Fruit fly (Drosophila melanogaster) whole organism, embryonic: ENCODE results near the gene CG5968.

ENCODE experiments used
- C15 ChIP-seq: fragments of 200-800 bp; sonication (Bioruptor generic); IDR thresholded peaks from 3 replicates; pipeline ENCODE4 v1.3.6; 2022; ENCODE audit warnings: missing biosample characterization, missing genetic modification characterization
- CG14667 ChIP-seq: fragments of 200-800 bp; sonication (Bioruptor generic); IDR thresholded peaks from 2 replicates; pipeline ENCODE4 v1.3.6; 2022; ENCODE audit warnings: missing biosample characterization, missing genetic modification characterization
- CG17359 ChIP-seq: fragments of 200-800 bp; sonication (Bioruptor generic); optimal IDR thresholded peaks from 3 replicates; lab custom pipeline; 2018; ENCODE audit warnings: missing biosample characterization, mild to moderate bottlenecking, missing genetic modification characterization, moderate library complexity
- CG1792 ChIP-seq: fragments of 200-800 bp; sonication (Bioruptor generic); optimal IDR thresholded peaks from 2 replicates; lab custom pipeline; 2016; ENCODE audit warnings: missing biosample characterization, missing genetic modification characterization
- CG6813 ChIP-seq: fragments of 200-800 bp; sonication (Bioruptor generic); optimal IDR thresholded peaks from 2 replicates; lab custom pipeline; 2017; ENCODE audit warnings: missing biosample characterization, missing genetic modification characterization, mild to moderate bottlenecking, moderate library complexity, missing genetic modification reagents
- ewg ChIP-seq: fragments of 200-800 bp; sonication (Bioruptor generic); optimal IDR thresholded peaks from 3 replicates; lab custom pipeline; 2017; ENCODE audit warnings: mild to moderate bottlenecking, missing biosample characterization, missing genetic modification reagents, missing genetic modification characterization
- fu2 ChIP-seq: fragments of 200-800 bp; sonication (Bioruptor generic); optimal IDR thresholded peaks from 2 replicates; lab custom pipeline; 2016; ENCODE audit warnings: missing biosample characterization, missing genetic modification characterization
- h ChIP-seq: fragments of >200 bp; optimal IDR thresholded peaks from 2 replicates; lab custom pipeline; 2017
- sisA ChIP-seq: fragments of 200-800 bp; sonication (Bioruptor generic); IDR thresholded peaks from 2 replicates; pipeline ENCODE4 v1.3.6; 2022; ENCODE audit warnings: missing biosample characterization, missing genetic modification characterization

DNA sequence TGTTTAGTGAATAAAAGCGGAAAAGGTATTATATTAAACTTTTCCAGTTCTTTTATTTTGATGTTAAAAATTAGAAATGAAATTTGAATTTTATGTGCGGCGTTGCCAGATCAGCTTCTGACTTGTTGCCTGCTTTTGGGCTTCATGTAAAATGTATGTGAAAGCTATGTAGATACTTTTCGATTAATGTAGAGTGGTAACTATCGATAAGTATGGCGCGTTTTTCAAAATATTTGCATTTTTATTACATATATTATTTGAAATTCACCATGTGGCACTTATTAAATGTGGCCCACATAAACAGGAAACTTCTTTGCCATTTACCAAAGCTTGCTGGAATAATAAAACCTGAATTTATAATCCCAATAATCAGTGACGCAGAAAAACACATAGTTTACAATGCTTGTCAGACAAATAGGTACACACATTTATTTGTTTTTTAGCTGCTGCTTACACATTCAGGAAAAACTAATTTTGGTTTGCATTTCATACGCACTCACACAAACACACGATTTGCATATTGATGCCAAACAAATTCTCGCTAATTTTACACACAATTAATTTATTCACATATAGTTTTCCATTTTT, 42.0 kb downstream of the CG5968 start:
- TF ChIP-seq CG6813 (GFP tag; lab: Kevin White, UChicago) = no peak
- no peak for TF ChIP-seq CG14667
- TF ChIP-seq CG1792 (GFP tag; lab: Kevin White, UChicago) = no peak
- no peak for TF ChIP-seq CG17359 (tag; lab: Kevin White, UChicago)
- TF ChIP-seq h (lab: Kevin White, UChicago) = no peak
- no peak for TF ChIP-seq ewg
- TF ChIP-seq C15 (GFP tag; lab: Robert Waterston, UW) = no peak
- TF ChIP-seq sisA (GFP tag; lab: Robert Waterston, UW) = no peak
- no peak for TF ChIP-seq fu2 (GFP tag; lab: Kevin White, UChicago)
